Fruit fly (Drosophila melanogaster) whole organism, prepupa: ENCODE measurements around the gene CG15468.

Source experiments
- CG11902 ChIP-seq: fragments of 200-800 bp; sonication (Bioruptor generic); optimal IDR thresholded peaks from 3 replicates; lab custom pipeline; 2016; ENCODE audit warnings: missing biosample characterization, missing genetic modification characterization
- CG7368 ChIP-seq: fragments of 200-800 bp; sonication (Bioruptor generic); optimal IDR thresholded peaks from 3 replicates; lab custom pipeline; 2016; ENCODE audit warnings: missing biosample characterization, missing genetic modification characterization
- Eip78C ChIP-seq: fragments of 200-800 bp; sonication (Bioruptor generic); peaks from one replicate; lab custom pipeline; 2016; ENCODE audit warnings: missing biosample characterization, missing genetic modification characterization
- Eip93F ChIP-seq: fragments of 200-800 bp; sonication (Bioruptor generic); optimal IDR thresholded peaks from 2 replicates; lab custom pipeline; 2016; ENCODE audit warnings: missing biosample characterization, mild to moderate bottlenecking, missing genetic modification characterization
- Ets96B ChIP-seq: fragments of 200-800 bp; optimal IDR thresholded peaks from 2 replicates; lab custom pipeline; 2019; ENCODE audit warnings: missing biosample characterization, mild to moderate bottlenecking, missing genetic modification characterization, moderate library complexity
- Gug ChIP-seq: fragments of 200-800 bp; sonication (Bioruptor generic); IDR thresholded peaks from 2 replicates; pipeline ENCODE4 v1.3.6; 2022; ENCODE audit warnings: missing biosample characterization, missing genetic modification characterization
- Hr39 ChIP-seq: fragments of 200-800 bp; sonication (Bioruptor generic); optimal IDR thresholded peaks from 2 replicates; lab custom pipeline; 2016; ENCODE audit warnings: missing biosample characterization, missing genetic modification characterization
- Sox15 ChIP-seq: fragments of 200-800 bp; sonication (Bioruptor generic); optimal IDR thresholded peaks from 3 replicates; lab custom pipeline; 2016; ENCODE audit warnings: missing biosample characterization, missing genetic modification characterization
- dac ChIP-seq: fragments of 200-800 bp; sonication (Bioruptor generic); optimal IDR thresholded peaks from 2 replicates; lab custom pipeline; 2017; ENCODE audit warnings: missing biosample characterization, mild to moderate bottlenecking, missing genetic modification characterization
- esn ChIP-seq: fragments of 200-800 bp; sonication (Bioruptor generic); optimal IDR thresholded peaks from 2 replicates; lab custom pipeline; 2016; ENCODE audit warnings: missing biosample characterization, mild to moderate bottlenecking, missing genetic modification characterization, moderate library complexity
- fd59A ChIP-seq: fragments of 200-800 bp; sonication (Bioruptor generic); optimal IDR thresholded peaks from 2 replicates; lab custom pipeline; 2017; ENCODE audit warnings: missing biosample characterization, mild to moderate bottlenecking, missing genetic modification characterization, missing genetic modification reagents
- net ChIP-seq: fragments of 200-800 bp; sonication (Bioruptor generic); optimal IDR thresholded peaks from 3 replicates; lab custom pipeline; 2016; ENCODE audit warnings: missing biosample characterization, missing genetic modification characterization
- pdm3 ChIP-seq: fragments of 200-800 bp; sonication (Bioruptor generic); optimal IDR thresholded peaks from 3 replicates; lab custom pipeline; 2016; ENCODE audit warnings: missing biosample characterization, missing genetic modification characterization

DNA sequence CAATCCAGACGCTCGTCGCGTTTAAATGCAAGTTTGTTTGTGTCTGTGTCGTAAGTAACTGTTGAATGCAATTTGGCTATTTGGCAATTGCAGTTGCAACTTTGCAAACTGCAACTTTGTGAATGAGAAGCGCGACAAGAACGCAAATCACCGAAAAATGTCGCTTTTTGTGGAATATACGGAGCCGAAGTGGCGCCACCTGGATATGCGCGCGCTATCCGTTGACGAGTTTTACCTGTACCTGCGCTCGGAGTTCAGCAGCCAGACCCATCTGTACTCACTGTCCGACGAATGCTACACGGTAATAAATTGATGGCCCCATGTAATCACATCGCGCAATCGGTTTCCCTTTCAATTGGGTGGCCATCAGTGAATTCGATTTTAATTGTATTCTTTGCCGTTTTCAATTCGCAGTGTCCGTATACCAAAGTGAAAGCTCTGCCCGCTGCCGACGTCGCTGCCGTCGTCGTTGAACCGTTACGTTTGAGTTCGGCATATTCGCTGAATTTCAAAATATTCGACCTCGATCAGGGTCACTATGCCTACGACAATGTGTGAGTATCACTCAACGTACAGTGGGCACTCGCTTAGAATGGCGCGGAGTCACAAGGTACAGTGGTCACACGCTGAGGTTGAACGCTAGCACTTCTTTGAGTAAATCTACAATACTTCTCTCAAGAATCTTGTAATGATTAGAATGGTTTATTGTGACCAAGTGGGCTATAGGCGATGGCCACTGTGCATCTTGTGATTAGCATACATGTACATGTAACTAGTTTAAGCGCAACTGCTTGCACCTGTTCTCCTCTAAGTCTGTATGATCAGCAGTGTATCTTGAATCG is 41.7 kb downstream of the CG15468 start:
- TF ChIP-seq fd59A (GFP tag; lab: Kevin White, UChicago) (peak; percentile 72), esn (peak; percentile 58), net (peak; percentile 88), CG11902 (peak; percentile 85), Hr39 (GFP tag; lab: Kevin White, UChicago) (peak; percentile 63), Eip93F (GFP tag; lab: Kevin White, UChicago) (no peak), Eip78C (GFP tag; lab: Kevin White, UChicago) (peak; percentile 92), CG7368 (GFP tag; lab: Kevin White, UChicago) (peak; percentile 90), Gug (GFP tag; lab: Robert Waterston, UW) (peak; percentile 89), Ets96B (tag; lab: Kevin White, UChicago) (peak; percentile 75), pdm3 (peak; percentile 91), dac (GFP tag; lab: Kevin White, UChicago) (peak; percentile 81), Sox15 (GFP tag; lab: Kevin White, UChicago) (peak; percentile 87)
